Worm (Caenorhabditis elegans) whole organism, early embryonic: ENCODE data around the gene C39B10.1.

Experiments used
- ama-1 ChIP-seq: fragments of 150-350 bp; optimal IDR thresholded peaks from 2 replicates; lab custom pipeline; 2014
- ceh-36 ChIP-seq: sonication (generic microtip); optimal IDR thresholded peaks from 2 replicates; lab custom pipeline; 2016; ENCODE audit warnings: missing genetic modification characterization, inconsistent platforms, missing compliant biosample characterization
- hmbx-1 ChIP-seq: sonication (generic microtip); optimal IDR thresholded peaks from 2 replicates; lab custom pipeline; 2016; ENCODE audit warnings: mild to moderate bottlenecking, missing genetic modification characterization, missing compliant biosample characterization
- scrt-1 ChIP-seq: fragments of 200-800 bp; sonication (Bioruptor generic); IDR thresholded peaks from 2 replicates; pipeline ENCODE4 v1.3.6; 2022; ENCODE audit warnings: missing genetic modification characterization, missing compliant biosample characterization

ce11 chrX:10428557-10428956 lies 34.9 kb downstream of the C39B10.1 start, which contains the start of gene mig-15:
- TF ChIP-seq scrt-1 (GFP tag; lab: Robert Waterston, UW) (no peak), ama-1 (lab: Kevin White, UChicago) (no peak), ceh-36 (tag; lab: Kevin White, UChicago) (no peak), hmbx-1 (tag; lab: Kevin White, UChicago) (no peak)
